Worm (Caenorhabditis elegans) whole organism, L1 larva: ENCODE results near the gene F41G3.18.

Experiments
- C16A3.4 ChIP-seq: fragments of 150-350 bp; optimal IDR thresholded peaks from 2 replicates; lab custom pipeline; 2014; ENCODE audit warnings: missing biosample characterization, missing genetic modification characterization
- C34B4.2 ChIP-seq: sonication (generic microtip); optimal IDR thresholded peaks from 2 replicates; lab custom pipeline; 2017; ENCODE audit warnings: mild to moderate bottlenecking, missing genetic modification characterization, missing compliant biosample characterization
- F16B12.6 ChIP-seq: fragments of 150-350 bp; optimal IDR thresholded peaks from 2 replicates; lab custom pipeline; 2014; ENCODE audit warnings: missing biosample characterization, missing genetic modification characterization
- Y116A8C.19 ChIP-seq: sonication (generic microtip); optimal IDR thresholded peaks from 2 replicates; lab custom pipeline; 2016; ENCODE audit warnings: missing compliant biosample characterization, missing genetic modification characterization, borderline replicate concordance
- aly-2 ChIP-seq: fragments of 150-350 bp; optimal IDR thresholded peaks from 2 replicates; lab custom pipeline; 2014; ENCODE audit warnings: missing biosample characterization, missing genetic modification characterization
- ceh-8 ChIP-seq: fragments of 200-800 bp; sonication (Bioruptor generic); optimal IDR thresholded peaks from 2 replicates; lab custom pipeline; 2018; ENCODE audit warnings: mild to moderate bottlenecking, missing genetic modification characterization, moderate library complexity, missing compliant biosample characterization
- ceh-82 ChIP-seq, 3 experiments: fragments of 150-350 bp in 1 of 3; sonication (generic microtip) in 2 of 3; optimal IDR thresholded peaks; 2 replicates each; lab custom pipeline; 2014 to 2017; ENCODE audit warnings: missing biosample characterization in 3 of 3, missing genetic modification characterization in 3 of 3
- ces-1 ChIP-seq: fragments of 150-350 bp; optimal IDR thresholded peaks from 2 replicates; lab custom pipeline; 2014; ENCODE audit warnings: missing biosample characterization, missing genetic modification reagents, missing genetic modification characterization
- dpl-1 ChIP-seq, 3 experiments: fragments of 150-350 bp in 2 of 3; sonication (generic microtip) in 1 of 3; optimal IDR thresholded peaks; 2 replicates each; lab custom pipeline; 2014 to 2017; ENCODE audit warnings: missing biosample characterization in 3 of 3, missing genetic modification characterization in 3 of 3, missing genetic modification reagents in 3 of 3
- efl-1 ChIP-seq, 4 experiments: fragments of 150-350 bp; optimal IDR thresholded peaks in 3 of 4; peaks in 1 of 4; 1 replicate in 1 of 4; 2 replicates in 3 of 4; lab custom pipeline; 2014; ENCODE audit warnings: missing biosample characterization in 2 of 4, missing genetic modification characterization in 2 of 4, missing genetic modification reagents in 2 of 4
- efl-3 ChIP-seq: fragments of 200-800 bp; sonication (Bioruptor generic); optimal IDR thresholded peaks from 2 replicates; lab custom pipeline; 2018; ENCODE audit warnings: mild to moderate bottlenecking, missing genetic modification characterization, missing compliant biosample characterization
- egl-13 ChIP-seq: sonication (generic microtip); optimal IDR thresholded peaks from 2 replicates; lab custom pipeline; 2016; ENCODE audit warnings: missing genotype, missing genetic modification reagents, missing genetic modification characterization, missing compliant biosample characterization
- egl-27 ChIP-seq, 2 experiments: fragments of 150-350 bp in 1 of 2; sonication (generic microtip); optimal IDR thresholded peaks; 3 replicates each; lab custom pipeline; 2017 to 2018; ENCODE audit warnings: missing biosample characterization in 2 of 2, missing genetic modification characterization in 2 of 2, missing genetic modification reagents in 2 of 2
- elt-3 ChIP-seq, 6 experiments: fragments of 150-350 bp in 1 of 6; sonication (generic microtip); optimal IDR thresholded peaks; 2 replicates each; lab custom pipeline; 2017 to 2018; ENCODE audit warnings: missing biosample characterization in 6 of 6, missing genetic modification characterization in 6 of 6, inconsistent platforms in 1 of 6
- ets-5 ChIP-seq: fragments of 200-800 bp; sonication (Bioruptor generic); IDR thresholded peaks from 2 replicates; pipeline ENCODE4 v1.3.6; 2022; ENCODE audit warnings: missing genetic modification characterization, missing compliant biosample characterization
- fkh-10 ChIP-seq: sonication (generic microtip); optimal IDR thresholded peaks from 2 replicates; lab custom pipeline; 2017; ENCODE audit warnings: missing biosample characterization, missing genetic modification reagents, missing genetic modification characterization
- fkh-8 ChIP-seq: sonication (generic microtip); optimal IDR thresholded peaks from 2 replicates; lab custom pipeline; 2016; ENCODE audit warnings: mild to moderate bottlenecking, missing genetic modification characterization, missing compliant biosample characterization
- fos-1 ChIP-seq: fragments of 150-350 bp; optimal IDR thresholded peaks from 2 replicates; lab custom pipeline; 2014; ENCODE audit warnings: missing biosample characterization, missing genetic modification characterization
- irx-1 ChIP-seq: sonication (generic microtip); optimal IDR thresholded peaks from 2 replicates; lab custom pipeline; 2016; ENCODE audit warnings: missing genetic modification characterization, missing compliant biosample characterization
- isw-1 ChIP-seq: fragments of 200-800 bp; sonication (Bioruptor generic); IDR thresholded peaks from 2 replicates; pipeline ENCODE4 v1.3.6; 2022; ENCODE audit warnings: missing genetic modification characterization, missing compliant biosample characterization
- jun-1 ChIP-seq: fragments of 150-350 bp; optimal IDR thresholded peaks from 2 replicates; lab custom pipeline; 2014; ENCODE audit warnings: missing biosample characterization, missing genetic modification reagents, missing genetic modification characterization
- lin-13 ChIP-seq: fragments of 150-350 bp; optimal IDR thresholded peaks from 2 replicates; lab custom pipeline; 2014; ENCODE audit warnings: missing biosample characterization, missing genetic modification reagents, missing genetic modification characterization
- lin-14 ChIP-seq: fragments of 200-800 bp; sonication (Bioruptor generic); optimal IDR thresholded peaks from 2 replicates; lab custom pipeline; 2018; ENCODE audit warnings: mild to moderate bottlenecking, missing genetic modification characterization, moderate library complexity, missing compliant biosample characterization
- lin-15B ChIP-seq: fragments of 150-350 bp; sonication (generic microtip); optimal IDR thresholded peaks from 3 replicates; lab custom pipeline; 2014; ENCODE audit warnings: missing biosample characterization, missing genetic modification characterization
- lin-35 ChIP-seq, 2 experiments: fragments of 150-350 bp; optimal IDR thresholded peaks; 2 replicates each; lab custom pipeline; 2014; ENCODE audit warnings: missing biosample characterization in 2 of 2, missing genetic modification characterization in 2 of 2, missing genetic modification reagents in 2 of 2
- lin-39 ChIP-seq: fragments of 150-350 bp; optimal IDR thresholded peaks from 2 replicates; lab custom pipeline; 2014; ENCODE audit warnings: missing biosample characterization, missing genetic modification reagents, missing genetic modification characterization
- lir-3 ChIP-seq: sonication (generic microtip); optimal IDR thresholded peaks from 2 replicates; lab custom pipeline; 2016; ENCODE audit warnings: mild to moderate bottlenecking, missing genetic modification characterization, moderate library complexity, missing compliant biosample characterization; ENCODE audit not compliant: poor library complexity
- lsy-2 ChIP-seq, 2 experiments: fragments of 150-350 bp; optimal IDR thresholded peaks; 2 replicates each; lab custom pipeline; 2014; ENCODE audit warnings: missing biosample characterization in 2 of 2, missing genetic modification characterization in 2 of 2
- mdl-1 ChIP-seq, 2 experiments: fragments of 150-350 bp; optimal IDR thresholded peaks; 2 replicates each; lab custom pipeline; 2014 to 2017; ENCODE audit warnings: missing biosample characterization in 2 of 2, missing genetic modification characterization in 2 of 2, inconsistent platforms in 1 of 2
- mep-1 ChIP-seq: fragments of 150-350 bp; optimal IDR thresholded peaks from 2 replicates; lab custom pipeline; 2014; ENCODE audit warnings: missing biosample characterization, missing genetic modification characterization
- nhr-20 ChIP-seq: sonication (generic microtip); optimal IDR thresholded peaks from 2 replicates; lab custom pipeline; 2016; ENCODE audit warnings: mild to moderate bottlenecking, missing genetic modification characterization, missing compliant biosample characterization
- nhr-237 ChIP-seq: fragments of 150-350 bp; optimal IDR thresholded peaks from 2 replicates; lab custom pipeline; 2014; ENCODE audit warnings: missing biosample characterization, missing genetic modification characterization
- nhr-28 ChIP-seq: fragments of 150-350 bp; optimal IDR thresholded peaks from 2 replicates; lab custom pipeline; 2014; ENCODE audit warnings: missing biosample characterization, missing genetic modification characterization
- nhr-47 ChIP-seq: sonication (generic microtip); optimal IDR thresholded peaks from 2 replicates; lab custom pipeline; 2016; ENCODE audit warnings: mild to moderate bottlenecking, missing genetic modification characterization, moderate library complexity, missing compliant biosample characterization
- nhr-71 ChIP-seq: sonication (generic microtip); optimal IDR thresholded peaks from 2 replicates; lab custom pipeline; 2016; ENCODE audit warnings: mild to moderate bottlenecking, missing genetic modification characterization, moderate library complexity, missing compliant biosample characterization
- nhr-76 ChIP-seq: sonication (generic microtip); optimal IDR thresholded peaks from 2 replicates; lab custom pipeline; 2017; ENCODE audit warnings: missing biosample characterization, missing genetic modification characterization
- nhr-84 ChIP-seq: sonication (generic microtip); optimal IDR thresholded peaks from 2 replicates; lab custom pipeline; 2017; ENCODE audit warnings: missing biosample characterization, missing genetic modification characterization
- nhr-85 ChIP-seq: sonication (generic microtip); peaks from one replicate; lab custom pipeline; 2016; ENCODE audit warnings: missing genetic modification characterization, inconsistent platforms, missing compliant biosample characterization
- pax-3 ChIP-seq: fragments of 200-800 bp; sonication (Bioruptor generic); optimal IDR thresholded peaks from 2 replicates; lab custom pipeline; 2018; ENCODE audit warnings: mild to moderate bottlenecking, missing genetic modification characterization, moderate library complexity, missing compliant biosample characterization
- skn-1 ChIP-seq: fragments of 150-350 bp; optimal IDR thresholded peaks from 2 replicates; lab custom pipeline; 2014; ENCODE audit warnings: missing biosample characterization, missing genetic modification characterization
- snpc-4 ChIP-seq: fragments of 150-350 bp; optimal IDR thresholded peaks from 2 replicates; lab custom pipeline; 2014; ENCODE audit warnings: missing biosample characterization, missing genetic modification characterization
- snu-23 ChIP-seq: sonication (generic microtip); optimal IDR thresholded peaks from 2 replicates; lab custom pipeline; 2016; ENCODE audit warnings: missing genetic modification characterization, missing compliant biosample characterization
- sox-4 ChIP-seq: sonication (generic microtip); optimal IDR thresholded peaks from 2 replicates; lab custom pipeline; 2016; ENCODE audit warnings: missing genetic modification characterization, missing compliant biosample characterization
- sptf-1 ChIP-seq: fragments of 150-350 bp; optimal IDR thresholded peaks from 2 replicates; lab custom pipeline; 2014; ENCODE audit warnings: missing biosample characterization, missing genetic modification characterization
- swsn-7 ChIP-seq: sonication (generic microtip); optimal IDR thresholded peaks from 2 replicates; lab custom pipeline; 2016; ENCODE audit warnings: missing genetic modification characterization, missing compliant biosample characterization
- tbx-2 ChIP-seq: sonication (generic microtip); optimal IDR thresholded peaks from 2 replicates; lab custom pipeline; 2016; ENCODE audit warnings: missing genetic modification characterization, missing compliant biosample characterization
- unc-130 ChIP-seq: fragments of 150-350 bp; optimal IDR thresholded peaks from 2 replicates; lab custom pipeline; 2017; ENCODE audit warnings: missing biosample characterization, missing genetic modification characterization, inconsistent platforms
- unc-30 ChIP-seq: sonication (generic microtip); optimal IDR thresholded peaks from 2 replicates; lab custom pipeline; 2017; ENCODE audit warnings: missing biosample characterization, missing genetic modification characterization
- unc-86 ChIP-seq: sonication (generic microtip); optimal IDR thresholded peaks from 2 replicates; lab custom pipeline; 2016; ENCODE audit warnings: missing genetic modification characterization, missing compliant biosample characterization
- xbp-1 ChIP-seq: sonication (generic microtip); optimal IDR thresholded peaks from 2 replicates; lab custom pipeline; 2016; ENCODE audit warnings: missing genetic modification characterization, missing compliant biosample characterization
- zag-1 ChIP-seq: fragments of 150-350 bp; optimal IDR thresholded peaks from 2 replicates; lab custom pipeline; 2014; ENCODE audit warnings: missing biosample characterization, missing genetic modification characterization
- zip-4 ChIP-seq: fragments of 200-800 bp; sonication (Bioruptor generic); optimal IDR thresholded peaks from 2 replicates; lab custom pipeline; 2018; ENCODE audit warnings: mild to moderate bottlenecking, missing genetic modification characterization, moderate library complexity, missing compliant biosample characterization
- ztf-4 ChIP-seq: fragments of 150-350 bp; optimal IDR thresholded peaks from 2 replicates; lab custom pipeline; 2014; ENCODE audit warnings: missing biosample characterization, missing genetic modification characterization

The F41G3.18 gene

DNA sequence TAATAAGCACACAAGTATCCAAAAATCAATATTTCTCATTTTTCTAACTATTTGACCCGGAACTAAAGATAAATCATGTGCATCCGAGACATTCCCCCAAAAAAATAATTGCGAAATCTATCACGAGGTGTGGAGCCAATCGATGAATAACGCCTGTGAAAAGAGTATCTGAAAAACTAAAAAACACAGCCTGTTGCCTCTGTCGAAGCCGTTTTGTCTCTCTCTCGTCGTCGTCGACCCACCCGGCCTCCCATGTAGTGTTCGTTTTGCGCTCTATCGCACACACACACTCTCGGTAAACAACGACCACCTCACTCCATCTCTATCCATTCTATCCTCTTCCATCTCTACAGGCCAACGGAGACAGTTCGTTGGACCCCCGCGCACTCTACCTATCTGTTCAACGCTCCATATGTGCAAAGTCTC lies 14.6 kb downstream of the F41G3.18 start:
- TF ChIP-seq Y116A8C.19 (tag; lab: Kevin White, UChicago) (no peak), nhr-76 (no peak), swsn-7 (tag; lab: Kevin White, UChicago) (peak; percentile 37), egl-27 (tag; optimal IDR thresholded peaks at IDR 0.05; lab: Kevin White, UChicago) (no peak), mdl-1 (tag; optimal IDR thresholded peaks at IDR 0.05; lab: Kevin White, UChicago) (peak in 1 of 2 experiments; percentile 17), irx-1 (tag; lab: Kevin White, UChicago) (peak; percentile 16), nhr-85 (tag; lab: Kevin White, UChicago) (peak; percentile 20), fkh-8 (tag; lab: Kevin White, UChicago) (peak; percentile 84), F16B12.6 (tag; lab: Kevin White, UChicago) (no peak), nhr-237 (tag; lab: Kevin White, UChicago) (no peak), snu-23 (peak; percentile 58), fos-1 (tag; lab: Kevin White, UChicago) (no peak), mep-1 (tag; lab: Kevin White, UChicago) (peak; percentile 50), unc-30 (tag; lab: Kevin White, UChicago) (no peak), efl-3 (GFP tag; lab: Kevin White, UChicago) (no peak), nhr-47 (peak; percentile 65), lin-14 (GFP tag; lab: Kevin White, UChicago) (peak; percentile 87), nhr-71 (tag; lab: Kevin White, UChicago) (peak; percentile 75), ztf-4 (tag; lab: Kevin White, UChicago) (peak; percentile 36), unc-86 (tag; lab: Kevin White, UChicago) (peak; percentile 32), sptf-1 (tag; lab: Kevin White, UChicago) (no peak), lin-35 (GFP tag; optimal IDR thresholded peaks at IDR 0.05; lab: Kevin White, UChicago) (peak; percentile 32 to 60), snpc-4 (tag; lab: Kevin White, UChicago) (peak; percentile 40), ceh-8 (GFP tag; lab: Kevin White, UChicago) (no peak), unc-130 (tag; lab: Kevin White, UChicago) (peak; percentile 81), aly-2 (tag; lab: Kevin White, UChicago) (no peak), nhr-84 (tag; lab: Kevin White, UChicago) (no peak), dpl-1 (GFP tag; optimal IDR thresholded peaks at IDR 0.05; lab: Kevin White, UChicago) (peak; percentile 1 to 44 (median 30)), pax-3 (tag; lab: Kevin White, UChicago) (peak; percentile 70), C16A3.4 (tag; lab: Kevin White, UChicago) (peak; percentile 36), lsy-2 (tag; optimal IDR thresholded peaks at IDR 0.05; lab: Kevin White, UChicago) (peak; percentile 49 to 75), efl-1 (optimal IDR thresholded peaks at IDR 0.05; lab: Kevin White, UChicago) (peak; percentile 31 to 43), efl-1 (GFP tag; optimal IDR thresholded peaks at IDR 0.05 in 1 of 2; lab: Kevin White, UChicago) (peak; percentile 42 to 90), zag-1 (tag; lab: Kevin White, UChicago) (no peak), fkh-10 (GFP tag; lab: Kevin White, UChicago) (peak; percentile 1), lin-13 (no peak), isw-1 (peak; percentile 52), nhr-28 (tag; lab: Kevin White, UChicago) (no peak), sox-4 (tag; lab: Kevin White, UChicago) (no peak), lin-39 (tag; lab: Kevin White, UChicago) (peak; percentile 15), xbp-1 (tag; lab: Kevin White, UChicago) (peak; percentile 7), ceh-82 (tag; optimal IDR thresholded peaks at IDR 0.05; lab: Kevin White, UChicago) (peak in 1 of 3 experiments; percentile 61), elt-3 (tag; optimal IDR thresholded peaks at IDR 0.05; lab: Kevin White, UChicago) (peak in 1 of 6 experiments; percentile 8), lin-15B (tag; lab: Kevin White, UChicago) (peak; percentile 48), lir-3 (peak; percentile 7), ets-5 (no peak), tbx-2 (tag; lab: Kevin White, UChicago) (peak; percentile 15), nhr-20 (tag; lab: Kevin White, UChicago) (peak; percentile 43), skn-1 (tag; lab: Kevin White, UChicago) (peak; percentile 65), ces-1 (GFP tag; lab: Kevin White, UChicago) (no peak), C34B4.2 (no peak), zip-4 (GFP tag; lab: Kevin White, UChicago) (peak; percentile 93), jun-1 (tag; lab: Kevin White, UChicago) (peak; percentile 51), egl-13 (tag; lab: Kevin White, UChicago) (peak; percentile 56)
